Fruit fly (Drosophila melanogaster): ENCODE results near the gene Tango10.
A peak's percentile ranks its signal among the peaks of the same experiment; 100 is the strongest.

Tango10 gene

dm6 chrX:11678539-11679040, 41.5 kb upstream of the Tango10 start, which contains the start of the genes Vlet and bif (continued):
- TF ChIP-seq Nf-YA (GFP tag; IDR thresholded peaks at IDR 0.05) (no peak), cwo (GFP tag; optimal IDR thresholded peaks at IDR 0.05) (peak; percentile 44), seq (GFP tag; IDR thresholded peaks at IDR 0.05) (peak; percentile 50; the same call in 1 of the 2 replicates), pan (optimal IDR thresholded peaks at IDR 0.05) (no peak), pan (GFP tag; optimal IDR thresholded peaks at IDR 0.05 in 1 of 2, IDR thresholded peaks at IDR 0.05 in 1 of 2) (peak in 1 of 2 experiments; percentile 49), jing (GFP tag; optimal IDR thresholded peaks at IDR 0.05) (no peak), ems (GFP tag; optimal IDR thresholded peaks at IDR 0.05) (peak; percentile 40), CG30020 (tag; optimal IDR thresholded peaks at IDR 0.05) (peak; percentile 47), Dll (GFP tag; IDR thresholded peaks at IDR 0.05; ENCODE audit: partially characterized antibody) (peak; percentile 61; the same call in 1 of the 4 replicates), cato (GFP tag; optimal IDR thresholded peaks at IDR 0.05; ENCODE audit: borderline replicate concordance) (peak; percentile 55), sd (tag; optimal IDR thresholded peaks at IDR 0.05) (no peak), Spps (tag; optimal IDR thresholded peaks at IDR 0.05) (peak; percentile 19), CG15514 (GFP tag; optimal IDR thresholded peaks at IDR 0.05) (peak; percentile 62), ro (GFP tag; IDR thresholded peaks at IDR 0.05) (no peak), Mes4 (GFP tag; optimal IDR thresholded peaks at IDR 0.05) (no peak), CG12299 (tag; optimal IDR thresholded peaks at IDR 0.05) (peak; percentile 12), CG18262 (tag; optimal IDR thresholded peaks at IDR 0.05) (peak; percentile 70), mam (GFP tag; optimal IDR thresholded peaks at IDR 0.05) (peak; percentile 46)

dm6 chrX:11679461-11679860, 40.6 kb upstream of the Tango10 start:
- no peak for TF ChIP-seq CG9876 (GFP tag; optimal IDR thresholded peaks at IDR 0.05)
- no peak for TF ChIP-seq Opbp (GFP tag; IDR thresholded peaks at IDR 0.05; ENCODE audit: partially characterized antibody)
- no peak for TF ChIP-seq pan (optimal IDR thresholded peaks at IDR 0.05)
- no peak for TF ChIP-seq pan (GFP tag; optimal IDR thresholded peaks at IDR 0.05 in 1 of 2, IDR thresholded peaks at IDR 0.05 in 1 of 2)
- TF ChIP-seq CG6175 (GFP tag; IDR thresholded peaks at IDR 0.05), result no peak
- no peak for TF ChIP-seq dm (GFP tag; optimal IDR thresholded peaks at IDR 0.05)
- TF ChIP-seq CG10462 (GFP tag; optimal IDR thresholded peaks at IDR 0.05), result no peak
- TF ChIP-seq YL-1 (GFP tag; optimal IDR thresholded peaks at IDR 0.05), result no peak
- TF ChIP-seq GATAe (GFP tag; conservative IDR thresholded peaks at IDR 0.05), result no peak
- no peak for TF ChIP-seq Nf-YA (GFP tag; IDR thresholded peaks at IDR 0.05)
- no peak for TF ChIP-seq jumu (GFP tag; optimal IDR thresholded peaks at IDR 0.05)
- no peak for TF ChIP-seq dmrt11E (tag; optimal IDR thresholded peaks at IDR 0.05)
- TF ChIP-seq knrl (GFP tag; IDR thresholded peaks at IDR 0.05; ENCODE audit: partially characterized antibody), result no peak
- peak; percentile 8; the same call in 1 of the 2 replicates for TF ChIP-seq vvl (GFP tag; IDR thresholded peaks at IDR 0.05)
- no peak for TF ChIP-seq Sry-β (GFP tag; optimal IDR thresholded peaks at IDR 0.05)
- 0 out of 2 replicates have a peak, but pooled peaks have one; percentile 16 for TF ChIP-seq bbx (GFP tag; IDR thresholded peaks at IDR 0.05; ENCODE audit: partially characterized antibody)
- TF ChIP-seq so (GFP tag; IDR thresholded peaks at IDR 0.05), result no peak
- no peak for TF ChIP-seq br (optimal IDR thresholded peaks at IDR 0.05)
- TF ChIP-seq CG10209 (GFP tag; optimal IDR thresholded peaks at IDR 0.05), result no peak
- 0 out of 2 replicates have a peak, but pooled peaks have one; percentile 22 for TF ChIP-seq Dref (GFP tag; IDR thresholded peaks at IDR 0.05)
- TF ChIP-seq HLHmδ (GFP tag; optimal IDR thresholded peaks at IDR 0.05), result no peak
- no peak for TF ChIP-seq ab (GFP tag; optimal IDR thresholded peaks at IDR 0.05)
- peak; percentile 67 for TF ChIP-seq Deaf1 (tag; optimal IDR thresholded peaks at IDR 0.05)
- peak; percentile 83 for TF ChIP-seq cg (GFP tag; optimal IDR thresholded peaks at IDR 0.05)
- no peak for TF ChIP-seq CG17359 (tag; optimal IDR thresholded peaks at IDR 0.05)
- TF ChIP-seq Nf-YB (GFP tag; optimal IDR thresholded peaks at IDR 0.05), result no peak
- no peak for TF ChIP-seq Bdp1 (GFP tag; optimal IDR thresholded peaks at IDR 0.05)
- TF ChIP-seq ci (GFP tag; IDR thresholded peaks at IDR 0.05), result peak; percentile 7; the same call in 1 of the 3 replicates
- TF ChIP-seq danr (GFP tag; IDR thresholded peaks at IDR 0.05), result no peak
- no peak for TF ChIP-seq disco-r (GFP tag; optimal IDR thresholded peaks at IDR 0.05)
- no peak; the same call in 1 of the 2 replicates for TF ChIP-seq ttk (GFP tag; IDR thresholded peaks at IDR 0.05)
- no peak for TF ChIP-seq esg (GFP tag; conservative IDR thresholded peaks at IDR 0.05)
- TF ChIP-seq Ada2b (GFP tag; IDR thresholded peaks at IDR 0.05), result no peak
- TF ChIP-seq inv (GFP tag; IDR thresholded peaks at IDR 0.05; ENCODE audit: partially characterized antibody), result no peak
- peak; percentile 0 for TF ChIP-seq pros (GFP tag; optimal IDR thresholded peaks at IDR 0.05)
